Comparison of ENCODE assay signal across 6 fruit fly cellular contexts in the genomic region with DNA sequence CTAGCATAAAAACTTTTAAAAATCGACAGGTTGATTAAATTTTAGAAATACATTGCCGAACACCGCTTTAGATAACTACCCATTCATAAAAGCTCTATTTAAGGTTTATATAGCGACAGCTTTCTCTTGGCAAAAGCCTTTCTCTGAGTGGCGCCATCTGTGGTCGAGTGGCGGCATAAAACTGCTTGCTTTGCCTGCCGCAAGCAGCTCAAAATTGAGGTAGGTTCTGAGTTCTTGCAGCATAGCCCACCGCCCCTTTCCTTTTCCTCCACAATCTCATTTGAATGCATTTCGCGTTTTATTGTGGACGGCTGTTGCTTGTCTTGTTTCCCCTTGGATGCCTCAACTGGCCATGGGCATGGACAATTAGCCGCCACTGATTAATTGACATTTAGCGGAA.
A peak's percentile ranks its signal among the peaks of the same experiment; 100 is the strongest.
TF ChIP-seq lines count a peak whose summit lies in the region.

No protein-coding gene starts in this region.

- peak; percentile 93 to 95 for TF ChIP-seq CTCF in S2 (optimal IDR thresholded peaks at IDR 0.05; lab: Kevin White, UChicago)
- TF ChIP-seq CTCF in whole organism, embryonic (GFP tag; optimal IDR thresholded peaks at IDR 0.05; lab: Kevin White, UChicago), result peak; percentile 92

TF ChIP-seq in whole organism, adult, 20 proteins besides CTCF, POLR2A, EP300 and RAD21:
- TF ChIP-seq CG7101 (tag; optimal IDR thresholded peaks at IDR 0.05; lab: Kevin White, UChicago) (no peak), cic (GFP tag; optimal IDR thresholded peaks at IDR 0.05; lab: Kevin White, UChicago) (peak; percentile 56), CG12768 (GFP tag; optimal IDR thresholded peaks at IDR 0.05; lab: Kevin White, UChicago) (no peak), pad (GFP tag; optimal IDR thresholded peaks at IDR 0.05; lab: Kevin White, UChicago) (no peak), CG1620 (GFP tag; optimal IDR thresholded peaks at IDR 0.05; lab: Kevin White, UChicago) (no peak), bab1 (GFP tag; optimal IDR thresholded peaks at IDR 0.05; lab: Kevin White, UChicago) (no peak)

TF ChIP-seq in whole organism, embryonic, 481 proteins besides CTCF, POLR2A, EP300 and RAD21 (continues in another document):
- TF ChIP-seq CG17361 (GFP tag; IDR thresholded peaks at IDR 0.05; lab: Robert Waterston, UW) (no peak), dimm (GFP tag; IDR thresholded peaks at IDR 0.05; lab: Robert Waterston, UW) (peak; percentile 38; the same call in 1 of the 2 replicates), sim (GFP tag; IDR thresholded peaks at IDR 0.05; lab: Robert Waterston, UW) (peak; percentile 16; the same call in 1 of the 2 replicates), Poxn (GFP tag; IDR thresholded peaks at IDR 0.05; lab: Robert Waterston, UW) (no peak), nerfin-1 (tag; optimal IDR thresholded peaks at IDR 0.05; lab: Kevin White, UChicago) (no peak), kay (GFP tag; optimal IDR thresholded peaks at IDR 0.05; lab: Kevin White, UChicago) (no peak), Spps (tag; optimal IDR thresholded peaks at IDR 0.05; lab: Kevin White, UChicago) (no peak), CG31224 (GFP tag; IDR thresholded peaks at IDR 0.05; lab: Robert Waterston, UW) (no peak), CG4424 (GFP tag; optimal IDR thresholded peaks at IDR 0.05; lab: Kevin White, UChicago) (peak; percentile 58), HmgZ (tag; optimal IDR thresholded peaks at IDR 0.05; lab: Kevin White, UChicago) (peak; percentile 34), fru (optimal IDR thresholded peaks at IDR 0.05; lab: Kevin White, UChicago) (no peak), crol (GFP tag; IDR thresholded peaks at IDR 0.05; lab: Robert Waterston, UW) (peak; percentile 68), vvl (GFP tag; IDR thresholded peaks at IDR 0.05; lab: Robert Waterston, UW) (peak; percentile 82), Gsc (GFP tag; IDR thresholded peaks at IDR 0.05; lab: Robert Waterston, UW) (no peak), CG13296 (GFP tag; optimal IDR thresholded peaks at IDR 0.05; lab: Kevin White, UChicago) (peak; percentile 5), MESR4 (GFP tag; optimal IDR thresholded peaks at IDR 0.05; lab: Kevin White, UChicago) (no peak), odd (GFP tag; optimal IDR thresholded peaks at IDR 0.05; lab: Kevin White, UChicago) (peak; percentile 65), CG6854 (GFP tag; optimal IDR thresholded peaks at IDR 0.05; lab: Kevin White, UChicago) (peak; percentile 44), crc (GFP tag; optimal IDR thresholded peaks at IDR 0.05; lab: Kevin White, UChicago) (no peak), unpg (GFP tag; optimal IDR thresholded peaks at IDR 0.05; lab: Kevin White, UChicago) (peak; percentile 55)

TF ChIP-seq in whole organism, prepupa, 60 proteins besides CTCF, POLR2A, EP300 and RAD21 (continues in another document):
- TF ChIP-seq Gug (GFP tag; IDR thresholded peaks at IDR 0.05; lab: Robert Waterston, UW) (no peak), net (GFP tag; optimal IDR thresholded peaks at IDR 0.05; lab: Kevin White, UChicago) (no peak), fd85E (GFP tag; optimal IDR thresholded peaks at IDR 0.05; lab: Kevin White, UChicago) (no peak), CG32006 (GFP tag; optimal IDR thresholded peaks at IDR 0.05; lab: Kevin White, UChicago) (peak; percentile 5), Blimp-1 (GFP tag; optimal IDR thresholded peaks at IDR 0.05; lab: Kevin White, UChicago) (no peak), Eip75B (GFP tag; optimal IDR thresholded peaks at IDR 0.05; lab: Kevin White, UChicago) (peak; percentile 40), svp (GFP tag; lab: Kevin White, UChicago) (peak; percentile 71), CG6854 (GFP tag; optimal IDR thresholded peaks at IDR 0.05; lab: Kevin White, UChicago) (no peak), Hr39 (GFP tag; optimal IDR thresholded peaks at IDR 0.05; lab: Kevin White, UChicago) (peak; percentile 39), spab (GFP tag; optimal IDR thresholded peaks at IDR 0.05; lab: Kevin White, UChicago) (no peak), CG31627 (GFP tag; optimal IDR thresholded peaks at IDR 0.05; lab: Kevin White, UChicago) (peak; percentile 42), CG1621 (tag; optimal IDR thresholded peaks at IDR 0.05; lab: Kevin White, UChicago) (no peak), Smox (GFP tag; optimal IDR thresholded peaks at IDR 0.05; lab: Kevin White, UChicago) (peak; percentile 33), CG6808 (GFP tag; optimal IDR thresholded peaks at IDR 0.05; lab: Kevin White, UChicago) (no peak), OdsH (GFP tag; optimal IDR thresholded peaks at IDR 0.05; lab: Kevin White, UChicago) (peak; percentile 57), CG16779 (tag; optimal IDR thresholded peaks at IDR 0.05; lab: Kevin White, UChicago) (no peak), salr (GFP tag; optimal IDR thresholded peaks at IDR 0.05; lab: Kevin White, UChicago) (no peak), ss (GFP tag; optimal IDR thresholded peaks at IDR 0.05; lab: Kevin White, UChicago) (peak in 1 of 2 experiments; percentile 11), CG15336 (GFP tag; IDR thresholded peaks at IDR 0.05; lab: Robert Waterston, UW) (no peak), cyc (GFP tag; optimal IDR thresholded peaks at IDR 0.05; lab: Kevin White, UChicago) (peak; percentile 25), Hr4 (GFP tag; optimal IDR thresholded peaks at IDR 0.05; lab: Kevin White, UChicago) (peak; percentile 43), CG3919 (GFP tag; optimal IDR thresholded peaks at IDR 0.05; lab: Kevin White, UChicago) (peak; percentile 27)

TF ChIP-seq in whole organism, pupa, 21 proteins besides CTCF, POLR2A, EP300 and RAD21:
- no peak for TF ChIP-seq gl (tag; optimal IDR thresholded peaks at IDR 0.05; lab: Kevin White, UChicago)
- peak; percentile 4 for TF ChIP-seq Snoo (tag; optimal IDR thresholded peaks at IDR 0.05; lab: Kevin White, UChicago)
- peak; percentile 24; the same call in 1 of the 3 replicates for TF ChIP-seq fd96Ca (GFP tag; IDR thresholded peaks at IDR 0.05; lab: Robert Waterston, UW)
- TF ChIP-seq CG13204 (GFP tag; optimal IDR thresholded peaks at IDR 0.05; lab: Kevin White, UChicago), result no peak
- TF ChIP-seq CG4496 (GFP tag; IDR thresholded peaks at IDR 0.05; lab: Robert Waterston, UW), result peak; percentile 49; the same call in 1 of the 3 replicates
- 0 out of 2 replicates have a peak, but pooled peaks have one; percentile 3 for TF ChIP-seq rn (GFP tag; IDR thresholded peaks at IDR 0.05; lab: Robert Waterston, UW)

TF ChIP-seq in whole organism, wandering third instar larva, 38 proteins besides CTCF, POLR2A, EP300 and RAD21:
- TF ChIP-seq Hr78 (GFP tag; optimal IDR thresholded peaks at IDR 0.05; lab: Kevin White, UChicago) (no peak), sage (GFP tag; optimal IDR thresholded peaks at IDR 0.05; lab: Kevin White, UChicago) (no peak), woc (GFP tag; optimal IDR thresholded peaks at IDR 0.05; lab: Kevin White, UChicago) (no peak), OdsH (GFP tag; optimal IDR thresholded peaks at IDR 0.05; lab: Kevin White, UChicago) (peak; percentile 24), rgr (GFP tag; optimal IDR thresholded peaks at IDR 0.05; lab: Kevin White, UChicago) (peak; percentile 34), br (GFP tag; optimal IDR thresholded peaks at IDR 0.05; lab: Kevin White, UChicago) (peak; percentile 6), pan (optimal IDR thresholded peaks at IDR 0.05; lab: Kevin White, UChicago) (no peak), CrebA (GFP tag; optimal IDR thresholded peaks at IDR 0.05; lab: Kevin White, UChicago; ENCODE audit: borderline replicate concordance) (no peak), ey (GFP tag; optimal IDR thresholded peaks at IDR 0.05; lab: Kevin White, UChicago) (peak; percentile 5), dsf (GFP tag; optimal IDR thresholded peaks at IDR 0.05; lab: Kevin White, UChicago; ENCODE audit: borderline replicate concordance) (no peak), foxo (GFP tag; optimal IDR thresholded peaks at IDR 0.05; lab: Kevin White, UChicago) (peak in 1 of 2 experiments; percentile 23), sv (GFP tag; optimal IDR thresholded peaks at IDR 0.05; lab: Kevin White, UChicago) (peak; percentile 45), lola (GFP tag; optimal IDR thresholded peaks at IDR 0.05; lab: Kevin White, UChicago) (no peak), Rel (GFP tag; optimal IDR thresholded peaks at IDR 0.05; lab: Kevin White, UChicago) (no peak), Rel (tag; optimal IDR thresholded peaks at IDR 0.05; lab: Kevin White, UChicago) (no peak), dmrt93B (GFP tag; optimal IDR thresholded peaks at IDR 0.05; lab: Kevin White, UChicago) (no peak), CG32264 (GFP tag; optimal IDR thresholded peaks at IDR 0.05; lab: Kevin White, UChicago) (no peak), Hnf4 (GFP tag; optimal IDR thresholded peaks at IDR 0.05; lab: Kevin White, UChicago) (peak; percentile 7), Hr83 (GFP tag; optimal IDR thresholded peaks at IDR 0.05; lab: Kevin White, UChicago; ENCODE audit: poor library complexity, severe bottlenecking) (peak; percentile 33), usp (GFP tag; optimal IDR thresholded peaks at IDR 0.05; lab: Kevin White, UChicago) (no peak), N (GFP tag; optimal IDR thresholded peaks at IDR 0.05; lab: Kevin White, UChicago) (peak; percentile 27)
